Worm (Caenorhabditis elegans) whole organism, late embryonic: ENCODE measurements around the gene clec-210.

Source experiments
- C38D4.7 ChIP-seq: fragments of 200-800 bp; sonication (Bioruptor generic); optimal IDR thresholded peaks from 2 replicates; lab custom pipeline; 2018; ENCODE audit warnings: mild to moderate bottlenecking, missing genetic modification characterization, moderate library complexity, missing compliant biosample characterization
- F13H6.1 ChIP-seq: sonication (generic microtip); optimal IDR thresholded peaks from 2 replicates; lab custom pipeline; 2016; ENCODE audit warnings: missing genetic modification characterization, missing compliant biosample characterization
- ceh-19 ChIP-seq: fragments of 200-800 bp; sonication (Bioruptor generic); optimal IDR thresholded peaks from 2 replicates; lab custom pipeline; 2018; ENCODE audit warnings: mild to moderate bottlenecking, missing genetic modification characterization, missing compliant biosample characterization
- ceh-22 ChIP-seq: sonication (generic microtip); optimal IDR thresholded peaks from 2 replicates; lab custom pipeline; 2017; ENCODE audit warnings: missing biosample characterization, missing genetic modification characterization
- ceh-31 ChIP-seq: sonication (generic microtip); optimal IDR thresholded peaks from 2 replicates; lab custom pipeline; 2016; ENCODE audit warnings: missing genetic modification characterization, missing compliant biosample characterization
- dmd-4 ChIP-seq: sonication (generic microtip); optimal IDR thresholded peaks from 2 replicates; lab custom pipeline; 2016; ENCODE audit warnings: borderline replicate concordance, missing genetic modification characterization, missing compliant biosample characterization
- pax-1 ChIP-seq: fragments of 150-350 bp; optimal IDR thresholded peaks from 2 replicates; lab custom pipeline; 2014; ENCODE audit warnings: missing biosample characterization, missing genetic modification characterization
- sdc-2 ChIP-seq: sonication (generic microtip); optimal IDR thresholded peaks from 2 replicates; lab custom pipeline; 2016; ENCODE audit warnings: missing genotype, missing genetic modification characterization, missing compliant biosample characterization

DNA sequence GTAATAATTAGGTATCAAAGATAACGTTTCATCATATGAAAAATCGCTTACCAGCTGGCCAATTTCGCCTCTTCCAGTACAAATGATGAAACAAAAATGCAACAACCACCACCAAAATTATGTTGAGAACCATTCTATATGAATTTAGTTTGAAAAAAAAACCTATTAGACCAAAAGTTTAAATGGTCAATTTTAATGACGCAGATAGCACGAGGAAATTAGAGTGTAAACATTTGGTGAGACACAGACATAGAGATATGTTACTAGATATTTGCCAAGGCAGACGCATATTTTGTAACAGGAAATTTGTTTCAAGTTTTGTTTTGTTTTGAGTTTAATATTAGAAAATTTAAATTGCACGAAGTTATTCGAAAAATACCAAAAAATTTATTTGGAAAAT is 23.8 kb upstream of the clec-210 start, which contains the start of gene cyp-33C9:
- TF ChIP-seq C38D4.7 (GFP tag; lab: Kevin White, UChicago) (no peak), F13H6.1 (tag; lab: Kevin White, UChicago) (no peak), sdc-2 (no peak), ceh-19 (GFP tag; lab: Kevin White, UChicago) (no peak), ceh-31 (tag; lab: Kevin White, UChicago) (no peak), dmd-4 (tag; lab: Kevin White, UChicago) (no peak), ceh-22 (tag; lab: Kevin White, UChicago) (no peak), pax-1 (tag; lab: Kevin White, UChicago) (no peak)
